Worm (Caenorhabditis elegans) whole organism, L3 larva: ENCODE measurements around the gene pes-8.
A peak's percentile ranks its signal among the peaks of the same experiment; 100 is the strongest.

Experiments
- R02D3.7 ChIP-seq: fragments of 150-350 bp; optimal IDR thresholded peaks from 2 replicates; lab custom pipeline; 2014; ENCODE audit warnings: missing biosample characterization, missing genetic modification characterization
- ZK546.5 ChIP-seq: sonication (generic microtip); optimal IDR thresholded peaks from 2 replicates; lab custom pipeline; 2017; ENCODE audit warnings: missing biosample characterization, missing genetic modification characterization
- aly-2 ChIP-seq: fragments of 150-350 bp; optimal IDR thresholded peaks from 2 replicates; lab custom pipeline; 2014; ENCODE audit warnings: missing biosample characterization, missing genetic modification characterization
- ama-1 ChIP-seq: fragments of 150-350 bp; optimal IDR thresholded peaks from 2 replicates; lab custom pipeline; 2018
- ceh-16 ChIP-seq: sonication (generic microtip); optimal IDR thresholded peaks from 2 replicates; lab custom pipeline; 2017; ENCODE audit warnings: missing biosample characterization, missing genetic modification characterization
- ceh-28 ChIP-seq: fragments of 150-350 bp; optimal IDR thresholded peaks from 2 replicates; lab custom pipeline; 2014; ENCODE audit warnings: missing biosample characterization, missing genetic modification reagents, missing genetic modification characterization
- ceh-9 ChIP-seq: sonication (generic microtip); optimal IDR thresholded peaks from 2 replicates; lab custom pipeline; 2018; ENCODE audit warnings: missing biosample characterization, missing genetic modification characterization
- daf-12 ChIP-seq: fragments of 150-350 bp; optimal IDR thresholded peaks from 2 replicates; lab custom pipeline; 2014; ENCODE audit warnings: missing biosample characterization, missing genetic modification reagents, missing genetic modification characterization
- egl-27 ChIP-seq: sonication (generic microtip); optimal IDR thresholded peaks from 4 replicates; lab custom pipeline; 2017; ENCODE audit warnings: missing biosample characterization, missing genetic modification reagents, missing genetic modification characterization
- egl-5 ChIP-seq: fragments of 150-350 bp; optimal IDR thresholded peaks from 2 replicates; lab custom pipeline; 2017; ENCODE audit warnings: missing biosample characterization, missing genetic modification reagents, missing genetic modification characterization, inconsistent platforms
- eor-1 ChIP-seq, 2 experiments: fragments of 150-350 bp; optimal IDR thresholded peaks; 2 replicates each; lab custom pipeline; 2014 to 2018; ENCODE audit warnings: missing biosample characterization in 2 of 2, missing genetic modification characterization in 2 of 2
- fkh-2 ChIP-seq: fragments of 150-350 bp; optimal IDR thresholded peaks from 2 replicates; lab custom pipeline; 2014; ENCODE audit warnings: missing biosample characterization, missing genetic modification reagents, missing genetic modification characterization
- fos-1 ChIP-seq: fragments of 150-350 bp; optimal IDR thresholded peaks from 2 replicates; lab custom pipeline; 2014; ENCODE audit warnings: missing biosample characterization, missing genetic modification characterization
- hmg-11 ChIP-seq: sonication (generic microtip); optimal IDR thresholded peaks from 2 replicates; lab custom pipeline; 2016; ENCODE audit warnings: missing genetic modification characterization, missing compliant biosample characterization
- jun-1 ChIP-seq: fragments of 150-350 bp; optimal IDR thresholded peaks from 2 replicates; lab custom pipeline; 2014; ENCODE audit warnings: missing biosample characterization, missing genetic modification reagents, missing genetic modification characterization
- lin-39 ChIP-seq: fragments of 150-350 bp; optimal IDR thresholded peaks from 2 replicates; lab custom pipeline; 2018; ENCODE audit warnings: missing biosample characterization, missing genetic modification reagents, missing genetic modification characterization
- lsy-12 ChIP-seq: sonication (generic microtip); optimal IDR thresholded peaks from 2 replicates; lab custom pipeline; 2016; ENCODE audit warnings: mild to moderate bottlenecking, missing genetic modification characterization, missing compliant biosample characterization
- mdl-1 ChIP-seq: fragments of 150-350 bp; optimal IDR thresholded peaks from 2 replicates; lab custom pipeline; 2014; ENCODE audit warnings: missing biosample characterization, missing genetic modification characterization
- mml-1 ChIP-seq: fragments of 150-350 bp; sonication (generic microtip); optimal IDR thresholded peaks from 3 replicates; lab custom pipeline; 2014; ENCODE audit warnings: missing biosample characterization, missing genetic modification characterization
- nfya-1 ChIP-seq: sonication (generic microtip); optimal IDR thresholded peaks from 2 replicates; lab custom pipeline; 2017; ENCODE audit warnings: missing genetic modification characterization, mild to moderate bottlenecking, missing compliant biosample characterization, antibody characterized with exemption, moderate library complexity; ENCODE audit not compliant: insufficient read depth
- nhr-11 ChIP-seq: fragments of 150-350 bp; optimal IDR thresholded peaks from 2 replicates; lab custom pipeline; 2014; ENCODE audit warnings: missing biosample characterization, missing genetic modification characterization
- nhr-12 ChIP-seq: fragments of 150-350 bp; optimal IDR thresholded peaks from 2 replicates; lab custom pipeline; 2014; ENCODE audit warnings: missing biosample characterization, missing genetic modification characterization
- nhr-25 ChIP-seq: sonication (generic microtip); optimal IDR thresholded peaks from 2 replicates; lab custom pipeline; 2017; ENCODE audit warnings: missing biosample characterization, missing genetic modification characterization
- nhr-28 ChIP-seq: fragments of 150-350 bp; optimal IDR thresholded peaks from 2 replicates; lab custom pipeline; 2014; ENCODE audit warnings: missing biosample characterization, missing genetic modification characterization
- nhr-43 ChIP-seq: sonication (generic microtip); optimal IDR thresholded peaks from 2 replicates; lab custom pipeline; 2016; ENCODE audit warnings: mild to moderate bottlenecking, missing genetic modification characterization, missing compliant biosample characterization; ENCODE audit not compliant: poor library complexity, severe bottlenecking
- nhr-67 ChIP-seq: fragments of 150-350 bp; optimal IDR thresholded peaks from 2 replicates; lab custom pipeline; 2014; ENCODE audit warnings: missing biosample characterization, missing genetic modification characterization
- nhr-76 ChIP-seq: fragments of 150-350 bp; sonication (generic microtip); optimal IDR thresholded peaks from 5 replicates; lab custom pipeline; 2014; ENCODE audit warnings: missing biosample characterization, missing genetic modification characterization
- nhr-77 ChIP-seq: fragments of 150-350 bp; optimal IDR thresholded peaks from 2 replicates; lab custom pipeline; 2014; ENCODE audit warnings: missing biosample characterization, missing genetic modification characterization
- skn-1 ChIP-seq: fragments of 150-350 bp; optimal IDR thresholded peaks from 2 replicates; lab custom pipeline; 2014; ENCODE audit warnings: missing biosample characterization, missing genetic modification characterization
- snpc-4 ChIP-seq: fragments of 150-350 bp; optimal IDR thresholded peaks from 2 replicates; lab custom pipeline; 2014; ENCODE audit warnings: missing biosample characterization, missing genetic modification characterization
- tbx-2 ChIP-seq: sonication (generic microtip); optimal IDR thresholded peaks from 2 replicates; lab custom pipeline; 2016; ENCODE audit warnings: mild to moderate bottlenecking, missing genetic modification characterization, missing compliant biosample characterization
- unc-39 ChIP-seq: sonication (generic microtip); optimal IDR thresholded peaks from 4 replicates; lab custom pipeline; 2017; ENCODE audit warnings: missing biosample characterization, missing genetic modification characterization
- unc-62 ChIP-seq: fragments of 150-350 bp; sonication (generic microtip); optimal IDR thresholded peaks from 4 replicates; lab custom pipeline; 2014; ENCODE audit warnings: missing biosample characterization, missing genetic modification reagents, missing genetic modification characterization
- zag-1 ChIP-seq: fragments of 150-350 bp; optimal IDR thresholded peaks from 2 replicates; lab custom pipeline; 2014; ENCODE audit warnings: missing biosample characterization, missing genetic modification characterization
- ztf-11 ChIP-seq: fragments of 150-350 bp; optimal IDR thresholded peaks from 2 replicates; lab custom pipeline; 2014; ENCODE audit warnings: missing biosample characterization, missing genetic modification characterization

The pes-8 gene

DNA sequence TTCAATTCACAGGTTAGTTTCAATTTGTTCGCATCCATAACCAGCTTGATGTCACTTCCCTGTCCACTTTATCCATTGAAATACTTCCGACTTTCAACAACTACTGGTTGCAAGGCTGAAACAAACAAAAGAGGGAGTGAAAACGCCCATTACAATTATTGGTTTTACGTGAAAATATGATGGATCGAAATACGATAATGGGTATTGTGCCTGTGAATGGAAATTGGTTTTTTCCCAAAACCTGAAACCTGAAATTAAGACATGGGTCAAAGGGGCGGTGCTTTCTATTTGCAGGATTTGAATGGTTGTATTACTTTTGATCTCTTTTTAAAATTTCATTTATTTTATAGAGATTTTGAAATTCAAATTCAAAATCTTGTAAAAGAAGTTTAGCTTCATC lies 47.3 kb downstream of the pes-8 start, which contains the start of gene B0416.2:
B0416.2 (plus strand) TSS at position 301 of the 400 bp plus-strand sequence.
- TF ChIP-seq aly-2 (no peak), ceh-28 (tag; lab: Kevin White, UChicago) (no peak), skn-1 (no peak), R02D3.7 (tag; lab: Kevin White, UChicago) (no peak), ceh-16 (no peak), nhr-12 (tag; lab: Kevin White, UChicago) (no peak), nfya-1 (tag; lab: Kevin White, UChicago) (no peak), unc-62 (GFP tag; lab: Kevin White, UChicago) (no peak), snpc-4 (no peak), mml-1 (tag; lab: Kevin White, UChicago) (no peak), unc-39 (tag; lab: Kevin White, UChicago) (no peak), lsy-12 (no peak), nhr-76 (tag; lab: Kevin White, UChicago) (no peak), nhr-11 (tag; lab: Kevin White, UChicago) (no peak), tbx-2 (tag; lab: Kevin White, UChicago) (no peak), ztf-11 (tag; lab: Kevin White, UChicago) (no peak)

DNA sequence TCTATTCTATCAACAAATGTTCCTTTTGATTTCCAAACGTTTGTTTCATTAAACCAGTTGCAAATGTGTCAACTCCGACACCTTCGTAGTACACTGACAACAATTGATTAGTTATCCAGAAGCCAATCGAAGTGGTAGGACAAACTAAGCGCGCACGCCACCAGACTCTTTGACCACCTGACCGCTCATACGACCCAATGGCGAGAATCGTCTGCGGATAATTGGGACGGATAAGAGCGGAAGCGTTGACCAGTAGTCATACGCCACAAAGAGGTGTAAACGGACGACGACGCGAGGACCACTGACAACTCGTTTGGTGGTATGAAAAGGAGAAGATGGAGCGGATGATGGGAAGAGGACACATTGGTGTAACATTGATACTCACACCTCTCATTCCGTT lies 48.8 kb downstream of the pes-8 start:
- no peak for TF ChIP-seq daf-12 (tag; lab: Kevin White, UChicago)
- TF ChIP-seq nfya-1 (tag; lab: Kevin White, UChicago): peak; percentile 45

DNA sequence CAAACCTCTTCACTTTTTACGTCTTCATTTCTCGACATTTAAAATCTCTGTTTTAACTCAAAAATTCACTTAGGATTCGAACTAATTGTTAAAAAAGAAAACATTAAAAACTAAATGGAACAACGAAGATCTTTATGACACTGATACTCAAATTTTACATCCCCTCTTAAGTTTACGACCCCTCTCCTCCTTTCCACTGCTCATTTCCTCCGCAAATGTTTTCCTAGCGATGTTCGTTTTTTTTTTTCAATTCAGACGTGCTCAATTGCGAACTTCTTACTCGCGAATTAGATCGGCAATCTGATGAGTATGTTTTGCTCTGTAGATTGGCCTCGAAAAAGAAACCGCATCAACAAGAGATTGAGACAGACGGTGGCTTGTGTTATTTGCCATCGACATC lies 51.2 kb downstream of the pes-8 start:
- no peak for TF ChIP-seq nhr-25 (tag; lab: Kevin White, UChicago)
- no peak for TF ChIP-seq eor-1 (tag; optimal IDR thresholded peaks at IDR 0.05; lab: Kevin White, UChicago)
- TF ChIP-seq ZK546.5: no peak
- TF ChIP-seq zag-1 (tag; lab: Kevin White, UChicago): no peak
- no peak for TF ChIP-seq egl-5 (tag; lab: Kevin White, UChicago)
- no peak for TF ChIP-seq nfya-1 (tag; lab: Kevin White, UChicago)
- TF ChIP-seq jun-1 (tag; lab: Kevin White, UChicago): no peak
- no peak for TF ChIP-seq hmg-11 (tag; lab: Kevin White, UChicago)
- TF ChIP-seq mdl-1 (tag; lab: Kevin White, UChicago): no peak
- no peak for TF ChIP-seq ama-1 (lab: Kevin White, UChicago)
- TF ChIP-seq nhr-28 (tag; lab: Kevin White, UChicago): no peak
- TF ChIP-seq mml-1 (tag; lab: Kevin White, UChicago): no peak
- no peak for TF ChIP-seq skn-1

DNA sequence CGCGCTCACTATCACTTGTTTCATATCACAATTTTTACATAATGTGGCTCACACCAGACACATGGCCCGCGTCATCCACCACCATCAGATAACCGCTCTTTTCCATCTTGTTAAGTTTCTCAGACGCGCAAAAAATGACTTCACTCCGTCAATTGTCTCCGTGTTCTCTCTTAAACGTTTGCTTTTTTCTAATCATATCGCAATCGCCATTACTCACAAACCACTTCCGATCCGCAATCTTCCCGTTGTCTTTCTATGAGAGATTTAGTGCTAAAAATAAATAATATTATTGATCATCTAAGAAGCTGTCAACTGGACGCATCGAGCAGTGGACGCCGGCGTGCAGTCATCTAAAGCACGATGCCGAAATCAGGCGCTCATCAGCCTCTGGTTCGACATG lies 51.8 kb downstream of the pes-8 start, which contains the start of gene tmc-2:
tmc-2 (plus strand) TSS at position 301 of the 400 bp plus-strand sequence.
- TF ChIP-seq lin-39 (tag; lab: Kevin White, UChicago) (no peak), tbx-2 (tag; lab: Kevin White, UChicago) (no peak), fos-1 (no peak), fkh-2 (no peak), nhr-67 (no peak), nhr-77 (tag; lab: Kevin White, UChicago) (no peak), nhr-11 (tag; lab: Kevin White, UChicago) (no peak), egl-27 (tag; lab: Kevin White, UChicago) (no peak), ceh-9 (tag; lab: Kevin White, UChicago) (no peak), ztf-11 (tag; lab: Kevin White, UChicago) (no peak), lsy-12 (no peak), nhr-43 (tag; lab: Kevin White, UChicago) (no peak), ceh-16 (no peak), mml-1 (tag; lab: Kevin White, UChicago) (no peak), ZK546.5 (no peak)
